Worm (Caenorhabditis elegans) whole organism, mixed stage, embryonic: Measurements from ENCODE around the gene C44C10.15.

ENCODE experiments used
- bed-3 ChIP-seq: fragments of 200-800 bp; sonication (Bioruptor generic); optimal IDR thresholded peaks from 3 replicates; lab custom pipeline; 2018; ENCODE audit warnings: mild to moderate bottlenecking, missing genetic modification characterization, moderate library complexity, missing compliant biosample characterization
- elt-1 ChIP-seq: sonication (generic microtip); optimal IDR thresholded peaks from 2 replicates; lab custom pipeline; 2017; ENCODE audit warnings: missing genetic modification characterization, mild to moderate bottlenecking, missing compliant biosample characterization, antibody characterized with exemption, moderate library complexity, borderline replicate concordance; ENCODE audit not compliant: insufficient read depth
- elt-3 ChIP-seq: fragments of 150-350 bp; optimal IDR thresholded peaks from 2 replicates; lab custom pipeline; 2014; ENCODE audit warnings: missing biosample characterization, missing genetic modification characterization
- nhr-12 ChIP-seq: fragments of 150-350 bp; optimal IDR thresholded peaks from 2 replicates; lab custom pipeline; 2014; ENCODE audit warnings: missing biosample characterization, missing genetic modification characterization
- nhr-2 ChIP-seq: fragments of 150-350 bp; optimal IDR thresholded peaks from 2 replicates; lab custom pipeline; 2014; ENCODE audit warnings: missing biosample characterization, missing genetic modification characterization
- nhr-237 ChIP-seq: fragments of 150-350 bp; optimal IDR thresholded peaks from 2 replicates; lab custom pipeline; 2014; ENCODE audit warnings: missing biosample characterization, missing genetic modification characterization
- nhr-28 ChIP-seq: fragments of 150-350 bp; optimal IDR thresholded peaks from 2 replicates; lab custom pipeline; 2014; ENCODE audit warnings: missing biosample characterization, missing genetic modification characterization
- pha-4 ChIP-seq: fragments of 150-350 bp; optimal IDR thresholded peaks from 2 replicates; lab custom pipeline; 2018; ENCODE audit warnings: missing biosample characterization, missing genetic modification reagents, missing genetic modification characterization
- snpc-4 ChIP-seq: fragments of 150-350 bp; optimal IDR thresholded peaks from 2 replicates; lab custom pipeline; 2014; ENCODE audit warnings: missing biosample characterization, missing genetic modification characterization
- unc-39 ChIP-seq: fragments of 150-350 bp; optimal IDR thresholded peaks from 2 replicates; lab custom pipeline; 2014; ENCODE audit warnings: missing biosample characterization, missing genetic modification characterization
- zip-8 ChIP-seq: fragments of 150-350 bp; optimal IDR thresholded peaks from 2 replicates; lab custom pipeline; 2014; ENCODE audit warnings: missing biosample characterization, missing genetic modification characterization
- ztf-11 ChIP-seq: fragments of 150-350 bp; optimal IDR thresholded peaks from 2 replicates; lab custom pipeline; 2014; ENCODE audit warnings: missing biosample characterization, missing genetic modification characterization

DNA sequence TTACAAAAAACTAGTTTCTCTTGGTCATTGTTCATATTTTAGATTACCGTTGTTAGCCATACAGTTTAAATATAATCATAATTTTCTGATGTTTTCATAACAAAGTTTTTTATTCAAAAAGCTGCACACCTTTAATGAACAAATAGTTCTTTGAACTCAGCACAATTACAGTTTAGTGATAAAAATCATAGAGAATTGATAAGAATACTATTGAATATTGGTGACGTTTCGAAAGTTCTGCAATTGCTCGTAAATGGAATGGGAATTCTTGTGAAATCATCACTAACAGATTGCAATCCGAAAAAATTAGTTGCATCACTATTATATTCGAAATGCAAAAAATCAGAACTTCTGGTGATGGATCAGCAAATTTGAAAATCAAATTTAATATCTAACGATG lies 33.9 kb upstream of the C44C10.15 start:
- no peak for TF ChIP-seq pha-4 (tag; lab: Kevin White, UChicago)
- no peak for TF ChIP-seq snpc-4
- no peak for TF ChIP-seq unc-39 (tag; lab: Kevin White, UChicago)
- no peak for TF ChIP-seq ztf-11
- TF ChIP-seq bed-3 (GFP tag; lab: Kevin White, UChicago) = no peak
- no peak for TF ChIP-seq nhr-12 (tag; lab: Kevin White, UChicago)
- no peak for TF ChIP-seq nhr-2
- TF ChIP-seq elt-1 (tag; lab: Kevin White, UChicago) = no peak
- no peak for TF ChIP-seq nhr-28
- no peak for TF ChIP-seq elt-3 (tag; lab: Kevin White, UChicago)
- TF ChIP-seq nhr-237 (tag; lab: Kevin White, UChicago) = no peak
- TF ChIP-seq zip-8 = no peak
